Worm (Caenorhabditis elegans) whole organism, midembryonic: ENCODE measurements around the gene nhr-22.

Experiments used
- cog-1 ChIP-seq: sonication (generic microtip); optimal IDR thresholded peaks from 2 replicates; lab custom pipeline; 2016; ENCODE audit warnings: missing genetic modification characterization, missing compliant biosample characterization
- flt-1 ChIP-seq: fragments of 200-800 bp; sonication (Bioruptor generic); IDR thresholded peaks from 2 replicates; pipeline ENCODE4 v1.3.6; 2022; ENCODE audit warnings: missing genetic modification characterization, missing compliant biosample characterization
- ref-1 ChIP-seq: fragments of 200-800 bp; sonication (Bioruptor generic); conservative IDR thresholded peaks from 2 replicates; pipeline ENCODE4 v1.3.6; 2022; ENCODE audit warnings: missing genetic modification reagents, missing genetic modification characterization, missing compliant biosample characterization
- ztf-29 ChIP-seq: fragments of 200-800 bp; sonication (Bioruptor generic); IDR thresholded peaks from 2 replicates; pipeline ENCODE4 v1.3.6; 2022; ENCODE audit warnings: missing genetic modification reagents, missing genetic modification characterization, missing compliant biosample characterization

ce11 chrII:6413788-6414187 lies 35.8 kb downstream of the nhr-22 start:
- TF ChIP-seq cog-1 (tag; lab: Kevin White, UChicago) (no peak), ztf-29 (GFP tag; lab: Robert Waterston, UW) (no peak), ref-1 (GFP tag; lab: Robert Waterston, UW) (no peak), flt-1 (GFP tag; lab: Robert Waterston, UW) (no peak)
